Worm (Caenorhabditis elegans) whole organism, mixed stage, embryonic: ENCODE results near the gene wdr-46.

Source experiments
- bed-3 ChIP-seq: fragments of 200-800 bp; sonication (Bioruptor generic); optimal IDR thresholded peaks from 3 replicates; lab custom pipeline; 2018; ENCODE audit warnings: mild to moderate bottlenecking, missing genetic modification characterization, moderate library complexity, missing compliant biosample characterization
- blmp-1 ChIP-seq: fragments of 150-350 bp; optimal IDR thresholded peaks from 2 replicates; lab custom pipeline; 2014; ENCODE audit warnings: missing biosample characterization, missing genetic modification characterization
- ceh-39 ChIP-seq: fragments of 150-350 bp; optimal IDR thresholded peaks from 2 replicates; lab custom pipeline; 2014; ENCODE audit warnings: missing biosample characterization, missing genetic modification characterization
- ceh-43 ChIP-seq: fragments of 200-800 bp; sonication (Bioruptor generic); optimal IDR thresholded peaks from 2 replicates; lab custom pipeline; 2018; ENCODE audit warnings: mild to moderate bottlenecking, missing genetic modification characterization, moderate library complexity, missing compliant biosample characterization
- ceh-83 ChIP-seq: fragments of 200-800 bp; sonication (Bioruptor generic); optimal IDR thresholded peaks from 2 replicates; lab custom pipeline; 2018; ENCODE audit warnings: mild to moderate bottlenecking, missing genetic modification characterization, missing compliant biosample characterization
- ces-1 ChIP-seq: fragments of 150-350 bp; optimal IDR thresholded peaks from 2 replicates; lab custom pipeline; 2014; ENCODE audit warnings: missing biosample characterization, missing genetic modification reagents, missing genetic modification characterization
- cnd-1 ChIP-seq: fragments of 200-800 bp; sonication (Bioruptor generic); optimal IDR thresholded peaks from 2 replicates; lab custom pipeline; 2018; ENCODE audit warnings: mild to moderate bottlenecking, missing genetic modification characterization, missing compliant biosample characterization
- drap-1 ChIP-seq: fragments of 200-800 bp; sonication (Bioruptor generic); optimal IDR thresholded peaks from 3 replicates; lab custom pipeline; 2018; ENCODE audit warnings: mild to moderate bottlenecking, missing genetic modification characterization, missing compliant biosample characterization
- elt-1 ChIP-seq: sonication (generic microtip); optimal IDR thresholded peaks from 2 replicates; lab custom pipeline; 2017; ENCODE audit warnings: missing genetic modification characterization, mild to moderate bottlenecking, missing compliant biosample characterization, antibody characterized with exemption, moderate library complexity, borderline replicate concordance; ENCODE audit not compliant: insufficient read depth
- elt-3 ChIP-seq: fragments of 150-350 bp; optimal IDR thresholded peaks from 2 replicates; lab custom pipeline; 2014; ENCODE audit warnings: missing biosample characterization, missing genetic modification characterization
- flh-1 ChIP-seq: fragments of 200-800 bp; sonication (Bioruptor generic); optimal IDR thresholded peaks from 2 replicates; lab custom pipeline; 2018; ENCODE audit warnings: mild to moderate bottlenecking, missing genetic modification characterization, moderate library complexity, missing compliant biosample characterization
- ham-2 ChIP-seq: fragments of 200-800 bp; sonication (Bioruptor generic); optimal IDR thresholded peaks from 2 replicates; lab custom pipeline; 2018; ENCODE audit warnings: mild to moderate bottlenecking, missing genetic modification characterization, missing compliant biosample characterization
- hlh-1 ChIP-seq: fragments of 150-350 bp; optimal IDR thresholded peaks from 2 replicates; lab custom pipeline; 2014; ENCODE audit warnings: missing biosample characterization, missing genetic modification reagents, missing genetic modification characterization
- lin-13 ChIP-seq: fragments of 150-350 bp; optimal IDR thresholded peaks from 2 replicates; lab custom pipeline; 2014; ENCODE audit warnings: missing biosample characterization, missing genetic modification characterization
- lsy-2 ChIP-seq: fragments of 150-350 bp; optimal IDR thresholded peaks from 2 replicates; lab custom pipeline; 2014; ENCODE audit warnings: missing biosample characterization, missing genetic modification characterization
- mab-5 ChIP-seq: fragments of 150-350 bp; optimal IDR thresholded peaks from 2 replicates; lab custom pipeline; 2014; ENCODE audit warnings: missing biosample characterization, missing genetic modification characterization
- mep-1 ChIP-seq: fragments of 150-350 bp; optimal IDR thresholded peaks from 2 replicates; lab custom pipeline; 2017; ENCODE audit warnings: missing biosample characterization, missing genetic modification reagents, missing genetic modification characterization, inconsistent platforms
- mls-2 ChIP-seq: sonication (generic microtip); optimal IDR thresholded peaks from 2 replicates; lab custom pipeline; 2016; ENCODE audit warnings: mild to moderate bottlenecking, missing genetic modification characterization, moderate library complexity, missing compliant biosample characterization
- nhr-12 ChIP-seq: fragments of 150-350 bp; optimal IDR thresholded peaks from 2 replicates; lab custom pipeline; 2014; ENCODE audit warnings: missing biosample characterization, missing genetic modification characterization
- nhr-2 ChIP-seq: fragments of 150-350 bp; optimal IDR thresholded peaks from 2 replicates; lab custom pipeline; 2014; ENCODE audit warnings: missing biosample characterization, missing genetic modification characterization
- nhr-237 ChIP-seq: fragments of 150-350 bp; optimal IDR thresholded peaks from 2 replicates; lab custom pipeline; 2014; ENCODE audit warnings: missing biosample characterization, missing genetic modification characterization
- nhr-28 ChIP-seq: fragments of 150-350 bp; optimal IDR thresholded peaks from 2 replicates; lab custom pipeline; 2014; ENCODE audit warnings: missing biosample characterization, missing genetic modification characterization
- nhr-76 ChIP-seq: sonication (generic microtip); optimal IDR thresholded peaks from 2 replicates; lab custom pipeline; 2017; ENCODE audit warnings: missing biosample characterization, missing genetic modification characterization
- pha-4 ChIP-seq: fragments of 150-350 bp; optimal IDR thresholded peaks from 2 replicates; lab custom pipeline; 2018; ENCODE audit warnings: missing biosample characterization, missing genetic modification reagents, missing genetic modification characterization
- sem-2 ChIP-seq: fragments of 200-800 bp; sonication (Bioruptor generic); optimal IDR thresholded peaks from 2 replicates; lab custom pipeline; 2018; ENCODE audit warnings: mild to moderate bottlenecking, missing genetic modification characterization, missing compliant biosample characterization
- snpc-4 ChIP-seq: fragments of 150-350 bp; optimal IDR thresholded peaks from 2 replicates; lab custom pipeline; 2014; ENCODE audit warnings: missing biosample characterization, missing genetic modification characterization
- sptf-1 ChIP-seq: sonication (generic microtip); optimal IDR thresholded peaks from 2 replicates; lab custom pipeline; 2017; ENCODE audit warnings: mild to moderate bottlenecking, missing genetic modification characterization, moderate library complexity, missing compliant biosample characterization
- unc-120 ChIP-seq: sonication (generic microtip); optimal IDR thresholded peaks from 2 replicates; lab custom pipeline; 2017; ENCODE audit warnings: missing genetic modification characterization, missing compliant biosample characterization; ENCODE audit not compliant: poor library complexity, severe bottlenecking
- unc-62 ChIP-seq: fragments of 150-350 bp; optimal IDR thresholded peaks from 2 replicates; lab custom pipeline; 2014; ENCODE audit warnings: missing biosample characterization, missing genetic modification reagents, missing genetic modification characterization
- zip-8 ChIP-seq: fragments of 150-350 bp; optimal IDR thresholded peaks from 2 replicates; lab custom pipeline; 2014; ENCODE audit warnings: missing biosample characterization, missing genetic modification characterization
- ztf-11 ChIP-seq: fragments of 150-350 bp; optimal IDR thresholded peaks from 2 replicates; lab custom pipeline; 2014; ENCODE audit warnings: missing biosample characterization, missing genetic modification characterization

Gene wdr-46

DNA sequence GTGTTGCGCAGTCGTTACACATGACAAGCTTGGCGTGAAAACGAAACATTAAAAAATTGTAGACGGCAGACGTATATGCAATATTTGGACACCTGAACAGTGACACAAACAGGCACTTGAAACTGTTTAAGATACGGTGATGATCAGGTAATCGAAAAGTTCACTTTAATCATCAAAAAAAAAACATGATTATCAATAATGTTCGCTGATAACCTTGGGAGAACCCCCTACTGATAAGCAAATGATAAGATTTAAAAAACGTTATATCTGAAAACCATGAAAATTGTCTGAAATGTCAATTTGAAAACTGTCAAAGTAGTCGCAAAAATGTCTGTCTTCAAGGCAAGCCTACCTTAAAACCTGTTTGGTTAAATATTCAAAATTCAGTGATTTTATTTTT is 27.9 kb downstream of the wdr-46 start:
- TF ChIP-seq lsy-2 (no peak), cnd-1 (tag; lab: Kevin White, UChicago) (no peak), flh-1 (GFP tag; lab: Kevin White, UChicago) (no peak), ceh-39 (tag; lab: Kevin White, UChicago) (no peak), pha-4 (no peak)

DNA sequence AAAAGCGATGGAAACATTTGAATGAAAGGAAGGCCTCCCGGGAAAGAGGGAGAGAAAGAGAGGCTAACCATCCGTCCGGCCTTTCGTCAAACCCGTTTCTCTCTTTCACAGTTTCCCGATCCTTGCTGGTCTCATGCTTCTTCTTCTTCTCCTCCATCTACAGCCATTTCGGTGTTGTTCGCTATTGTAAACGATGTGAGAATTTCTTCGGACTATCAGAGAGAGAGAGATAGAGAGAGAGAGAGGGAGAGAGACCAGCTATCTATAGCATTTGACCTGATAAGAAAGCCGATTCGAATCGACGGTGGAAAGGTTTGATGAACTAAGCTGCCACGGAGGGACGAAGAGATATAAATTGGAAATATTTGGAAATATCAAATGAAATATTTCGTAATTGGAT is 31.4 kb downstream of the wdr-46 start:
- TF ChIP-seq elt-3 (peak; percentile 45), ham-2 (peak; percentile 82), pha-4 (no peak)

DNA sequence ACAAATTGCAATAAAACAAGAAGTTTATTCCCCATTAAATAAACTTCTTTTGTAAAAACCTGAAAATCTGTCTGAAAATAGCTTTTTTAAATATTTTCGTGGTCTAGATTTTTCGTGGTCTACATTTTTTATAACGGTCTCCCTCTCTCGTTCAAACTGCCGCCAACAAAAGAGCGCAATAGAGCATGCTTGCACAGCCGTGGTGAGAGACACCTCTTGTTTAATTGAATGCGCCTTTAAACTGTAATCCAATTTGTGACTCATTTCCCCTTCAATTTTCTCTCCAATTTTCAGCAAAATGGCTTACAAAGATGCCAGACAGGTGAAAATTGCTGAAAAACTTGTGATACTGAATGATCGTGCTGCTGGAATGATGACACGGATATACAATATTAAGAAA is 32.1 kb downstream of the wdr-46 start, which contains the start of gene gex-3:
Gene gex-3 (plus strand): TSS at position 295 of the 400 bp plus-strand sequence.
- no peak for TF ChIP-seq mab-5 (tag; lab: Kevin White, UChicago)
- TF ChIP-seq ceh-43 (GFP tag; lab: Kevin White, UChicago) = peak; percentile 11
- no peak for TF ChIP-seq unc-62
- TF ChIP-seq mep-1 = peak; percentile 97
- TF ChIP-seq ztf-11 (tag; lab: Kevin White, UChicago) = no peak
- peak; percentile 54 for TF ChIP-seq ceh-39 (tag; lab: Kevin White, UChicago)
- peak; percentile 48 for TF ChIP-seq hlh-1
- TF ChIP-seq pha-4 = peak; percentile 84
- peak; percentile 49 for TF ChIP-seq drap-1 (GFP tag; lab: Kevin White, UChicago)
- peak; percentile 33 for TF ChIP-seq sptf-1 (tag; lab: Kevin White, UChicago)
- peak; percentile 99 for TF ChIP-seq ces-1 (GFP tag; lab: Kevin White, UChicago)
- peak; percentile 77 for TF ChIP-seq lin-13
- peak; percentile 0 for TF ChIP-seq mls-2 (tag; lab: Kevin White, UChicago)
- TF ChIP-seq nhr-28 (tag; lab: Kevin White, UChicago) = no peak
- peak; percentile 84 for TF ChIP-seq lsy-2
- no peak for TF ChIP-seq ceh-83 (GFP tag; lab: Kevin White, UChicago)
- no peak for TF ChIP-seq flh-1 (GFP tag; lab: Kevin White, UChicago)
- TF ChIP-seq nhr-237 (tag; lab: Kevin White, UChicago) = peak; percentile 91

DNA sequence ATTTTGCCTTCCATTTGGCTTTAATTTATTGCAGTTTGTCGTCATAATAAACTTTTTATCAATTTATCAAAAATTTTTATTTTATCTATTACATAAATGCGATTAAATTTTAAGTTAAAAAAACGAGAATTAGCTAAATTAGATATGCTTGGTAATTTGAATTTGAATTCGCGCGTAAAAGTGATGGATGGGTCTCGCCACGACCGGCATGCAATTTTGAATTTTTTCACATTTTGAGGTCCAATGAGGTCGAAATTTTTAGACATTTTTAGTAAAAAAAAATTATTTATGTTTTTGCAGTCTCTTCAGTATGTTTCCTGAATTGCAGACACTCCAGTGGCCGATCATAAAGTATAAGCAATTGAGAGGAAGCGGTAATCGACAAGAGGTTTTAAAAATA is 36.6 kb downstream of the wdr-46 start, which contains the start of gene dsb-1:
Gene dsb-1 (plus strand): TSS at position 301 of the 400 bp plus-strand sequence.
- TF ChIP-seq mab-5 (tag; lab: Kevin White, UChicago) (no peak), nhr-2 (tag; lab: Kevin White, UChicago) (no peak), nhr-12 (tag; lab: Kevin White, UChicago) (no peak), lsy-2 (no peak), ceh-43 (GFP tag; lab: Kevin White, UChicago) (no peak), drap-1 (GFP tag; lab: Kevin White, UChicago) (no peak), nhr-237 (tag; lab: Kevin White, UChicago) (no peak), elt-1 (tag; lab: Kevin White, UChicago) (no peak), lin-13 (no peak), sem-2 (GFP tag; lab: Kevin White, UChicago) (no peak), nhr-76 (no peak), ceh-83 (GFP tag; lab: Kevin White, UChicago) (no peak), mls-2 (tag; lab: Kevin White, UChicago) (no peak), nhr-28 (tag; lab: Kevin White, UChicago) (no peak), snpc-4 (tag; lab: Kevin White, UChicago) (no peak), zip-8 (tag; lab: Kevin White, UChicago) (no peak), hlh-1 (no peak), unc-120 (tag; lab: Kevin White, UChicago) (no peak), pha-4 (no peak), ham-2 (no peak)
- TF ChIP-seq, all 35 proteins: peak for 0

DNA sequence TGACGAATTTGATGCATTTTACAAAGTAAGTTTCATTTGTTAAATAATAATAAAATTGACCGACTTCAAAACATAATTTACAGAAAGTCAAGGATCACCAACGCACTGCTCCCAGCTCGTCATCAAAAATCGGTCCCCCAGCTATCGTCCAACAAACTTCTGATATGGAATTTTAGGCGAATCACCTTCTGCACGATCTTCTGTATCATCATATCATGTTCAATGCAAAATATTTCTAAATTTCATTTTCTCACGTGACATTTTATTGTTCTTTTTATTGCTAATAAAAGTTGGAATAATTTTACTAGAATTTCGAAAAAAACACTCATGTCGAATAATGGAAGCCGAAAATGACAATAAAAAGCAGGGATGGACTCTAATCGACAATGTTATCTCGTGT is 38.1 kb downstream of the wdr-46 start, which contains the start of gene acl-13:
Gene acl-13 (plus strand): TSS at position 301 of the 400 bp plus-strand sequence.
- TF ChIP-seq ces-1 (GFP tag; lab: Kevin White, UChicago) (no peak), mls-2 (tag; lab: Kevin White, UChicago) (no peak), bed-3 (GFP tag; lab: Kevin White, UChicago) (no peak), blmp-1 (no peak), unc-62 (no peak)
